Fruit fly (Drosophila melanogaster): ENCODE measurements around the gene CG7407.

The CG7407 gene

DNA sequence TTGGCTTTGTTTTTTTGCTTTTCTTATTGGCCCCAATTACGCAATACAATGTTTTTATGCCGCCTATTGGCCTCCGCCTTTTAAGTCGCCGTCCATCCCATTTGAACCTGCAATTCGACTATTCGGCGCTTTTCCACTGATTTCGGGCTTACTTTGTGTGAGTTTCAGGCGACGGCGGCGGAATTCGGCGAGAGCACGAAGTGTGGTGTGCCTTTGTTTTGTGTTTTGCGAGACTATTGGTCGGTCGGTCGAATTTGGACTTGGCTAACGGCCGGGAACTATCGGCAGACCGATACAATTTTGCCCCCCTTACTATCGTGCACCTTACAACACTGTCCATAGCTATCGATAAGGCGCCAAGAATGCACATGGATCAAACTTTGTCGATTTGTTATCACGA lies 17.8 kb downstream of the CG7407 start, which contains the start of gene P5CDh1:
TSS of gene P5CDh1 (minus strand) at position 278 of the 400 bp plus-strand sequence.
- TF ChIP-seq Vsx2 (GFP tag; optimal IDR thresholded peaks at IDR 0.05; ENCODE audit: partially characterized antibody) (peak; percentile 0), Hnf4 (GFP tag; optimal IDR thresholded peaks at IDR 0.05) (peak; percentile 52), h (GFP tag; optimal IDR thresholded peaks at IDR 0.05) (peak; percentile 33), ey (GFP tag; optimal IDR thresholded peaks at IDR 0.05) (peak; percentile 13), N (GFP tag; optimal IDR thresholded peaks at IDR 0.05) (no peak), rgr (GFP tag; optimal IDR thresholded peaks at IDR 0.05) (peak; percentile 55), Hr83 (GFP tag; optimal IDR thresholded peaks at IDR 0.05; ENCODE audit: poor library complexity, severe bottlenecking) (peak; percentile 70), foxo (GFP tag; optimal IDR thresholded peaks at IDR 0.05) (peak in 1 of 2 experiments; percentile 29), psq (GFP tag; optimal IDR thresholded peaks at IDR 0.05) (no peak), Abd-B (GFP tag; optimal IDR thresholded peaks at IDR 0.05) (no peak), sv (GFP tag; optimal IDR thresholded peaks at IDR 0.05) (no peak)

dm6 chr3L:21842286-21842685 lies 19.0 kb downstream of the CG7407 start, which contains the start of gene CG14563:
CG14563 (minus strand) TSS chr3L:21842386.
- no peak for TF ChIP-seq Jra (GFP tag; optimal IDR thresholded peaks at IDR 0.05)
- no peak for TF ChIP-seq Abd-B (GFP tag; optimal IDR thresholded peaks at IDR 0.05)
- TF ChIP-seq dsf (GFP tag; optimal IDR thresholded peaks at IDR 0.05; ENCODE audit: borderline replicate concordance) = no peak
- no peak for TF ChIP-seq Vsx2 (GFP tag; optimal IDR thresholded peaks at IDR 0.05; ENCODE audit: partially characterized antibody)
- TF ChIP-seq CG32264 (GFP tag; optimal IDR thresholded peaks at IDR 0.05) = no peak
- TF ChIP-seq usp (GFP tag; optimal IDR thresholded peaks at IDR 0.05) = no peak
- TF ChIP-seq Myc (optimal IDR thresholded peaks at IDR 0.05) = no peak
- no peak for TF ChIP-seq fru (GFP tag; optimal IDR thresholded peaks at IDR 0.05)
- TF ChIP-seq dl (GFP tag; optimal IDR thresholded peaks at IDR 0.05; ENCODE audit: insufficient read depth in 1 of 2, partially characterized antibody in 2 of 2) = no peak

- TF ChIP-seq Myc (optimal IDR thresholded peaks at IDR 0.05) (no peak), Vsx2 (GFP tag; optimal IDR thresholded peaks at IDR 0.05; ENCODE audit: partially characterized antibody) (no peak), Sp1 (GFP tag; optimal IDR thresholded peaks at IDR 0.05) (no peak), Mio (GFP tag; optimal IDR thresholded peaks at IDR 0.05) (no peak), lola (GFP tag; optimal IDR thresholded peaks at IDR 0.05) (no peak), HLH106 (tag; optimal IDR thresholded peaks at IDR 0.05) (no peak), Hr78 (GFP tag; optimal IDR thresholded peaks at IDR 0.05) (no peak), Rel (GFP tag; optimal IDR thresholded peaks at IDR 0.05) (no peak), Rel (tag; optimal IDR thresholded peaks at IDR 0.05) (no peak), Hr83 (GFP tag; optimal IDR thresholded peaks at IDR 0.05; ENCODE audit: poor library complexity, severe bottlenecking) (no peak), Abd-B (GFP tag; optimal IDR thresholded peaks at IDR 0.05) (no peak), Dfd (GFP tag; optimal IDR thresholded peaks at IDR 0.05) (no peak), pan (optimal IDR thresholded peaks at IDR 0.05) (no peak), psq (GFP tag; optimal IDR thresholded peaks at IDR 0.05) (no peak), sv (GFP tag; optimal IDR thresholded peaks at IDR 0.05) (no peak), fru (GFP tag; optimal IDR thresholded peaks at IDR 0.05) (no peak)
These were observed 20.0 kb downstream of the CG7407 start for dm6 chr3L:21843307-21843706.

DNA sequence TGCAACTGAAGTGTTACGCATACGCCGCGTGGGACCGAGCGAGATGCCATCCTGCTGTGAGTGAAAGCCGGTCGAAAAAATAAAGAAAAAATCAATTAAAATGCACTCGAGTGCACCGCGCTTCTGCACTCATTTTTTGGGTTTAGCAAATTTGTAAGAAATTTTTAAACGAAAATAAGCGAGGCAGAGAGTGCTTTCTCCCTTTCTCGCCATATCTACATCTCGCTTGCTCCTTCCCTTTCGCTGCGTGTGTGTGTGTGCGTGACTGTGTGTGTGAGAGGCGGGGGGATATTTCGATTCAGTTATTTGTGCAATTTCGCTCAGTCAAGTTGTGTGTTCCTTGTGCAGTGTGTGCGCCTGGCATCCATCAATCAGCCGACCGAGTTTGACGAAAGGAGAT lies 21.2 kb downstream of the CG7407 start, which contains the start of gene mub:
TSS of gene mub (plus strand) at position 301 of the 400 bp plus-strand sequence.
- no peak for TF ChIP-seq pan (optimal IDR thresholded peaks at IDR 0.05)
- no peak for TF ChIP-seq CG9705 (GFP tag; optimal IDR thresholded peaks at IDR 0.05)
- no peak for TF ChIP-seq Sp1 (GFP tag; optimal IDR thresholded peaks at IDR 0.05)
- no peak for TF ChIP-seq dl (GFP tag; optimal IDR thresholded peaks at IDR 0.05; ENCODE audit: insufficient read depth in 1 of 2, partially characterized antibody in 2 of 2)
- no peak for TF ChIP-seq Myc (optimal IDR thresholded peaks at IDR 0.05)
- no peak for TF ChIP-seq Vsx2 (GFP tag; optimal IDR thresholded peaks at IDR 0.05; ENCODE audit: partially characterized antibody)
- no peak for TF ChIP-seq jim (GFP tag; optimal IDR thresholded peaks at IDR 0.05)
- TF ChIP-seq Jra (GFP tag; optimal IDR thresholded peaks at IDR 0.05) = no peak
- TF ChIP-seq Dif (GFP tag; optimal IDR thresholded peaks at IDR 0.05; ENCODE audit: partially characterized antibody) = no peak
- TF ChIP-seq psq (GFP tag; optimal IDR thresholded peaks at IDR 0.05) = no peak
- no peak for TF ChIP-seq dmrt93B (GFP tag; optimal IDR thresholded peaks at IDR 0.05)
- no peak for TF ChIP-seq brk (GFP tag; optimal IDR thresholded peaks at IDR 0.05)
- TF ChIP-seq CG32264 (GFP tag; optimal IDR thresholded peaks at IDR 0.05) = no peak
- no peak for TF ChIP-seq GATAd (GFP tag; optimal IDR thresholded peaks at IDR 0.05)
- no peak for TF ChIP-seq Hr83 (GFP tag; optimal IDR thresholded peaks at IDR 0.05; ENCODE audit: poor library complexity, severe bottlenecking)
- TF ChIP-seq foxo (GFP tag; optimal IDR thresholded peaks at IDR 0.05) = no peak
- TF ChIP-seq N (GFP tag; optimal IDR thresholded peaks at IDR 0.05) = no peak

Data from whole organism, wandering third instar larva.